Fruit fly (Drosophila melanogaster) whole organism, embryonic: Measurements from ENCODE around the gene CG12783.

Source experiments
- Aef1 ChIP-seq: fragments of 200-800 bp; sonication (Bioruptor generic); IDR thresholded peaks from 3 replicates; pipeline ENCODE4 v1.3.6; 2022; ENCODE audit warnings: missing biosample characterization, missing genetic modification characterization
- Antp ChIP-seq: fragments of 200-800 bp; sonication (Bioruptor generic); optimal IDR thresholded peaks from 3 replicates; lab custom pipeline; 2016; ENCODE audit warnings: missing biosample characterization, missing genetic modification characterization
- Bdp1 ChIP-seq: fragments of 200-800 bp; sonication (Bioruptor generic); optimal IDR thresholded peaks from 3 replicates; lab custom pipeline; 2016; ENCODE audit warnings: missing biosample characterization, missing genetic modification characterization
- CG13296 ChIP-seq: fragments of 200-800 bp; sonication (Bioruptor generic); optimal IDR thresholded peaks from 3 replicates; lab custom pipeline; 2018; ENCODE audit warnings: missing biosample characterization, mild to moderate bottlenecking, missing genetic modification characterization
- CG1602 ChIP-seq: fragments of 200-800 bp; sonication (Bioruptor generic); optimal IDR thresholded peaks from 3 replicates; lab custom pipeline; 2016; ENCODE audit warnings: missing biosample characterization, missing genetic modification characterization
- CG17359 ChIP-seq: fragments of 200-800 bp; sonication (Bioruptor generic); optimal IDR thresholded peaks from 3 replicates; lab custom pipeline; 2018; ENCODE audit warnings: missing biosample characterization, mild to moderate bottlenecking, missing genetic modification characterization, moderate library complexity
- CG2120 ChIP-seq: fragments of 200-800 bp; sonication (Bioruptor generic); optimal IDR thresholded peaks from 3 replicates; lab custom pipeline; 2016; ENCODE audit warnings: missing biosample characterization, missing genetic modification characterization
- CG32532 ChIP-seq: fragments of 200-800 bp; sonication (Bioruptor generic); IDR thresholded peaks from 2 replicates; pipeline ENCODE4 v1.3.6; 2022; ENCODE audit warnings: missing biosample characterization, missing genetic modification characterization
- CG4360 ChIP-seq: fragments of 200-800 bp; sonication (Bioruptor generic); IDR thresholded peaks from 2 replicates; pipeline ENCODE4 v1.3.6; 2022; ENCODE audit warnings: missing biosample characterization, missing genetic modification characterization
- CG6854 ChIP-seq: fragments of 200-800 bp; sonication (Bioruptor generic); optimal IDR thresholded peaks from 3 replicates; lab custom pipeline; 2017; ENCODE audit warnings: missing biosample characterization, mild to moderate bottlenecking, missing genetic modification characterization
- CG7786 ChIP-seq: fragments of 200-800 bp; sonication (Bioruptor generic); optimal IDR thresholded peaks from 2 replicates; lab custom pipeline; 2016; ENCODE audit warnings: missing biosample characterization, missing genetic modification characterization
- CG8359 ChIP-seq: fragments of 200-800 bp; sonication (Bioruptor generic); optimal IDR thresholded peaks from 2 replicates; lab custom pipeline; 2017; ENCODE audit warnings: missing biosample characterization, mild to moderate bottlenecking, missing genetic modification characterization, borderline replicate concordance
- CG8765 ChIP-seq: fragments of 200-800 bp; sonication (Bioruptor generic); IDR thresholded peaks from 2 replicates; pipeline ENCODE4 v1.3.6; 2022; ENCODE audit warnings: missing biosample characterization, missing genetic modification characterization
- CG8924 ChIP-seq: fragments of 200-800 bp; optimal IDR thresholded peaks from 3 replicates; lab custom pipeline; 2019; ENCODE audit warnings: missing biosample characterization, mild to moderate bottlenecking, missing genetic modification characterization, moderate library complexity
- CG9609 ChIP-seq: fragments of 200-800 bp; sonication (Bioruptor generic); optimal IDR thresholded peaks from 3 replicates; lab custom pipeline; 2016; ENCODE audit warnings: missing biosample characterization, missing genetic modification characterization
- CoRest ChIP-seq: fragments of 200-800 bp; sonication (Bioruptor generic); optimal IDR thresholded peaks from 3 replicates; lab custom pipeline; 2018; ENCODE audit warnings: missing biosample characterization, mild to moderate bottlenecking, missing genetic modification characterization, moderate library complexity
- Dbx ChIP-seq: fragments of 200-800 bp; sonication (Bioruptor generic); IDR thresholded peaks from 3 replicates; pipeline ENCODE4 v1.3.6; 2022; ENCODE audit warnings: missing biosample characterization, missing genetic modification characterization
- Dp ChIP-seq: fragments of 200-800 bp; sonication (Bioruptor generic); optimal IDR thresholded peaks from 2 replicates; lab custom pipeline; 2018; ENCODE audit warnings: missing biosample characterization, mild to moderate bottlenecking, missing genetic modification characterization, moderate library complexity
- ERR ChIP-seq: fragments of 200-800 bp; sonication (Bioruptor generic); optimal IDR thresholded peaks from 2 replicates; lab custom pipeline; 2016; ENCODE audit warnings: missing biosample characterization, missing genetic modification characterization
- Eip74EF ChIP-seq, 2 experiments: fragments of 200-800 bp in 1 of 2; fragments of >200 bp in 1 of 2; sonication (Bioruptor generic) in 1 of 2; optimal IDR thresholded peaks; 2 replicates each; lab custom pipeline; 2017 to 2019; ENCODE audit warnings: missing biosample characterization in 2 of 2, missing genetic modification characterization in 2 of 2, mild to moderate bottlenecking in 1 of 2, moderate library complexity in 1 of 2
- Gsc ChIP-seq: fragments of 200-800 bp; sonication (Bioruptor generic); IDR thresholded peaks from 2 replicates; pipeline ENCODE4 v1.3.6; 2022; ENCODE audit warnings: missing biosample characterization, missing genetic modification characterization
- HLH54F ChIP-seq: fragments of 200-800 bp; sonication (Bioruptor generic); optimal IDR thresholded peaks from 3 replicates; lab custom pipeline; 2016; ENCODE audit warnings: missing biosample characterization, missing genetic modification characterization
- Hr51 ChIP-seq, 2 experiments: fragments of 200-800 bp; sonication (Bioruptor generic); optimal IDR thresholded peaks; 2 replicates in 1 of 2; 3 replicates in 1 of 2; lab custom pipeline; 2016 to 2018; ENCODE audit warnings: missing biosample characterization in 2 of 2, missing genetic modification characterization in 2 of 2, mild to moderate bottlenecking in 1 of 2, moderate library complexity in 1 of 2
- Jarid2 ChIP-seq: fragments of 200-800 bp; sonication (Bioruptor generic); optimal IDR thresholded peaks from 3 replicates; lab custom pipeline; 2017; ENCODE audit warnings: mild to moderate bottlenecking, missing biosample characterization, missing genetic modification reagents, missing genetic modification characterization
- Mrtf ChIP-seq: fragments of 200-800 bp; sonication (Bioruptor generic); IDR thresholded peaks from 3 replicates; pipeline ENCODE4 v1.3.6; 2022; ENCODE audit warnings: missing biosample characterization, missing genetic modification characterization
- NFAT ChIP-seq: fragments of 200-800 bp; sonication (Bioruptor generic); IDR thresholded peaks from 2 replicates; pipeline ENCODE4 v1.3.6; 2022; ENCODE audit warnings: missing biosample characterization, missing genetic modification characterization
- NfI ChIP-seq: fragments of 200-800 bp; sonication (Bioruptor generic); optimal IDR thresholded peaks from 3 replicates; lab custom pipeline; 2018; ENCODE audit warnings: missing biosample characterization, mild to moderate bottlenecking, missing genetic modification characterization, moderate library complexity
- Oaz ChIP-seq: fragments of 200-800 bp; sonication (Bioruptor generic); IDR thresholded peaks from 2 replicates; pipeline ENCODE4 v1.3.6; 2022; ENCODE audit warnings: missing biosample characterization, missing genetic modification characterization
- Rfx ChIP-seq: fragments of 200-800 bp; sonication (Bioruptor generic); IDR thresholded peaks from 2 replicates; pipeline ENCODE4 v1.3.6; 2022; ENCODE audit warnings: missing biosample characterization, missing genetic modification characterization
- Rx ChIP-seq: fragments of 200-800 bp; sonication (Bioruptor generic); IDR thresholded peaks from 2 replicates; pipeline ENCODE4 v1.3.6; 2022; ENCODE audit warnings: missing biosample characterization, missing genetic modification characterization
- Usf ChIP-seq: fragments of 200-800 bp; sonication (Bioruptor generic); optimal IDR thresholded peaks from 2 replicates; lab custom pipeline; 2017; ENCODE audit warnings: missing genotype, missing biosample characterization, missing genetic modification characterization
- Xrp1 ChIP-seq: fragments of 200-800 bp; sonication (Bioruptor generic); IDR thresholded peaks from 2 replicates; pipeline ENCODE4 v1.3.6; 2022; ENCODE audit warnings: missing biosample characterization, missing genetic modification characterization
- ato ChIP-seq: fragments of 200-800 bp; sonication (Bioruptor generic); IDR thresholded peaks from 2 replicates; pipeline ENCODE4 v1.3.6; 2022; ENCODE audit warnings: missing biosample characterization, missing genetic modification characterization; ENCODE audit not compliant: partially characterized antibody
- bsh ChIP-seq, 2 experiments: fragments of 200-800 bp; sonication (Bioruptor generic); optimal IDR thresholded peaks; 2 replicates each; lab custom pipeline; 2017 to 2018; ENCODE audit warnings: mild to moderate bottlenecking in 2 of 2, missing biosample characterization in 2 of 2, missing genetic modification characterization in 2 of 2, moderate library complexity in 1 of 2
- chinmo ChIP-seq: fragments of 200-800 bp; sonication (Bioruptor generic); IDR thresholded peaks from 4 replicates; pipeline ENCODE4 v1.3.6; 2022; ENCODE audit warnings: missing biosample characterization, missing genetic modification characterization; ENCODE audit not compliant: partially characterized antibody
- crp ChIP-seq, 2 experiments: fragments of 200-800 bp; sonication (Bioruptor generic); optimal IDR thresholded peaks; 2 replicates in 1 of 2; 3 replicates in 1 of 2; lab custom pipeline; 2017; ENCODE audit warnings: missing biosample characterization in 2 of 2, missing genetic modification characterization in 2 of 2, mild to moderate bottlenecking in 1 of 2, moderate library complexity in 1 of 2
- eve ChIP-seq, 2 experiments: fragments of >200 bp; optimal IDR thresholded peaks; 2 replicates each; lab custom pipeline; 2017; ENCODE audit warnings: missing biosample characterization in 2 of 2, missing genetic modification characterization in 2 of 2
- fd3F ChIP-seq: fragments of 200-800 bp; sonication (Bioruptor generic); optimal IDR thresholded peaks from 2 replicates; lab custom pipeline; 2018; ENCODE audit warnings: missing biosample characterization, mild to moderate bottlenecking, missing genetic modification characterization, moderate library complexity
- ftz-f1 ChIP-seq: fragments of 200-800 bp; sonication (Bioruptor generic); optimal IDR thresholded peaks from 2 replicates; lab custom pipeline; 2016; ENCODE audit warnings: missing biosample characterization, missing genetic modification characterization
- gsb ChIP-seq: fragments of 200-800 bp; sonication (Bioruptor generic); IDR thresholded peaks from 2 replicates; pipeline ENCODE4 v1.3.6; 2022; ENCODE audit warnings: missing biosample characterization, missing genetic modification characterization
- jing ChIP-seq: fragments of 200-800 bp; sonication (Bioruptor generic); optimal IDR thresholded peaks from 2 replicates; lab custom pipeline; 2018; ENCODE audit warnings: missing biosample characterization, mild to moderate bottlenecking, missing genetic modification characterization
- lola ChIP-seq, 3 experiments: fragments of >200 bp in 2 of 3; fragments of 200-800 bp in 1 of 3; sonication (Bioruptor generic) in 1 of 3; optimal IDR thresholded peaks; 2 replicates each; lab custom pipeline; 2017 to 2019; ENCODE audit warnings: missing biosample characterization in 3 of 3, missing genetic modification characterization in 3 of 3, mild to moderate bottlenecking in 1 of 3, moderate library complexity in 1 of 3
- maf-S ChIP-seq: fragments of 200-800 bp; sonication (Bioruptor generic); optimal IDR thresholded peaks from 2 replicates; lab custom pipeline; 2016; ENCODE audit warnings: missing biosample characterization, missing genetic modification characterization
- ro ChIP-seq: fragments of 200-800 bp; sonication (Bioruptor generic); IDR thresholded peaks from 2 replicates; pipeline ENCODE4 v1.3.6; 2022; ENCODE audit warnings: missing biosample characterization, missing genetic modification characterization
- slp2 ChIP-seq: fragments of 200-800 bp; sonication (Bioruptor generic); optimal IDR thresholded peaks from 2 replicates; lab custom pipeline; 2016; ENCODE audit warnings: missing biosample characterization, missing genetic modification characterization
- sna ChIP-seq: fragments of 200-800 bp; sonication (Bioruptor generic); IDR thresholded peaks from 2 replicates; pipeline ENCODE4 v1.3.6; 2022; ENCODE audit warnings: missing biosample characterization, missing genetic modification characterization; ENCODE audit not compliant: partially characterized antibody
- tup ChIP-seq: fragments of 200-800 bp; sonication (Bioruptor generic); optimal IDR thresholded peaks from 2 replicates; lab custom pipeline; 2016; ENCODE audit warnings: missing biosample characterization, mild to moderate bottlenecking, missing genetic modification characterization, moderate library complexity
- vvl ChIP-seq: fragments of 200-800 bp; sonication (Bioruptor generic); IDR thresholded peaks from 2 replicates; pipeline ENCODE4 v1.3.6; 2022; ENCODE audit warnings: missing biosample characterization, missing genetic modification characterization
- z ChIP-seq: fragments of 200-800 bp; sonication (Bioruptor generic); IDR thresholded peaks from 3 replicates; pipeline ENCODE4 v1.3.6; 2022; ENCODE audit warnings: missing biosample characterization, missing genetic modification characterization

The CG12783 gene

dm6 chr3R:16624750-16625549 is 11.8 kb upstream of the CG12783 start, which contains the start of gene Fas1 (continued):
- TF ChIP-seq NFAT (GFP tag; lab: Robert Waterston, UW) (peak; percentile 42; the same call in 1 of the 2 replicates), Bdp1 (GFP tag; lab: Kevin White, UChicago) (no peak), Usf (GFP tag; lab: Kevin White, UChicago) (no peak), CG32532 (GFP tag; lab: Robert Waterston, UW) (no peak), HLH54F (no peak), Gsc (no peak), CG8924 (tag; lab: Kevin White, UChicago) (peak; percentile 4), Dp (GFP tag; lab: Kevin White, UChicago) (peak; percentile 73), CG9609 (GFP tag; lab: Kevin White, UChicago) (no peak), lola (GFP tag; optimal IDR thresholded peaks at IDR 0.05; lab: Kevin White, UChicago) (peak in 1 of 3 experiments; percentile 13), Aef1 (no peak), Eip74EF (GFP tag; optimal IDR thresholded peaks at IDR 0.05; lab: Kevin White, UChicago) (no peak), Mrtf (GFP tag; lab: Robert Waterston, UW) (no peak), ftz-f1 (no peak), CG1602 (no peak), jing (no peak), CG13296 (GFP tag; lab: Kevin White, UChicago) (peak; percentile 16), chinmo (GFP tag; lab: Robert Waterston, UW) (no peak; the same call in 3 of the 4 replicates), Jarid2 (GFP tag; lab: Kevin White, UChicago) (peak; percentile 83), NfI (GFP tag; lab: Kevin White, UChicago) (no peak), Hr51 (GFP tag; optimal IDR thresholded peaks at IDR 0.05; lab: Kevin White, UChicago) (no peak), crp (GFP tag; optimal IDR thresholded peaks at IDR 0.05; lab: Kevin White, UChicago) (no peak), CG8765 (GFP tag; lab: Robert Waterston, UW) (no peak), Rx (no peak), ERR (GFP tag; lab: Kevin White, UChicago) (no peak), Oaz (no peak), gsb (GFP tag; lab: Robert Waterston, UW) (no peak), tup (GFP tag; lab: Kevin White, UChicago) (no peak), ro (GFP tag; lab: Robert Waterston, UW) (no peak), CG6854 (GFP tag; lab: Kevin White, UChicago) (peak; percentile 40), Antp (no peak), CG17359 (tag; lab: Kevin White, UChicago) (peak; percentile 5), slp2 (GFP tag; lab: Kevin White, UChicago) (no peak), fd3F (GFP tag; lab: Kevin White, UChicago) (no peak), maf-S (GFP tag; lab: Kevin White, UChicago) (no peak), CG4360 (GFP tag; lab: Robert Waterston, UW) (no peak), Dbx (no peak), CG2120 (no peak), CG7786 (GFP tag; lab: Kevin White, UChicago) (no peak), CG8359 (GFP tag; lab: Kevin White, UChicago) (no peak), Xrp1 (GFP tag; lab: Robert Waterston, UW) (no peak), ato (GFP tag; lab: Robert Waterston, UW) (peak; percentile 69; the same call in 1 of the 2 replicates), vvl (peak; percentile 61), bsh (GFP tag; optimal IDR thresholded peaks at IDR 0.05; lab: Kevin White, UChicago) (no peak), CoRest (tag; lab: Kevin White, UChicago) (no peak), z (GFP tag; lab: Robert Waterston, UW) (no peak), sna (peak; percentile 54; the same call in 1 of the 2 replicates), Rfx (GFP tag; lab: Robert Waterston, UW) (peak; percentile 52; the same call in 1 of the 2 replicates), eve (GFP tag; optimal IDR thresholded peaks at IDR 0.05; lab: Kevin White, UChicago) (no peak)
